Worm (Caenorhabditis elegans) whole organism, L2 larva: ENCODE data around the gene ZK381.62.

ENCODE experiments used
- ceh-16 ChIP-seq: fragments of 150-350 bp; optimal IDR thresholded peaks from 2 replicates; lab custom pipeline; 2014; ENCODE audit warnings: missing biosample characterization, missing genetic modification characterization
- elt-1 ChIP-seq: fragments of 150-350 bp; optimal IDR thresholded peaks from 2 replicates; lab custom pipeline; 2014; ENCODE audit warnings: missing biosample characterization, missing genetic modification characterization
- lsy-2 ChIP-seq, 2 experiments: fragments of 150-350 bp in 1 of 2; sonication (generic microtip) in 1 of 2; optimal IDR thresholded peaks; 2 replicates each; lab custom pipeline; 2014 to 2017; ENCODE audit warnings: missing biosample characterization in 2 of 2, missing genetic modification characterization in 2 of 2
- nhr-10 ChIP-seq: sonication (generic microtip); optimal IDR thresholded peaks from 2 replicates; lab custom pipeline; 2017; ENCODE audit warnings: missing biosample characterization, missing genetic modification characterization
- nhr-23 ChIP-seq: fragments of 150-350 bp; optimal IDR thresholded peaks from 2 replicates; lab custom pipeline; 2014; ENCODE audit warnings: missing biosample characterization, missing genetic modification reagents, missing genetic modification characterization
- skn-1 ChIP-seq: sonication (generic microtip); optimal IDR thresholded peaks from 2 replicates; lab custom pipeline; 2017; ENCODE audit warnings: missing biosample characterization, missing genetic modification characterization
- snpc-4 ChIP-seq: fragments of 150-350 bp; optimal IDR thresholded peaks from 2 replicates; lab custom pipeline; 2014; ENCODE audit warnings: missing biosample characterization, missing genetic modification characterization
- unc-62 ChIP-seq: fragments of 150-350 bp; optimal IDR thresholded peaks from 2 replicates; lab custom pipeline; 2014; ENCODE audit warnings: missing biosample characterization, missing genetic modification reagents, missing genetic modification characterization
- zag-1 ChIP-seq: fragments of 150-350 bp; optimal IDR thresholded peaks from 2 replicates; lab custom pipeline; 2014; ENCODE audit warnings: missing biosample characterization, missing genetic modification characterization

DNA sequence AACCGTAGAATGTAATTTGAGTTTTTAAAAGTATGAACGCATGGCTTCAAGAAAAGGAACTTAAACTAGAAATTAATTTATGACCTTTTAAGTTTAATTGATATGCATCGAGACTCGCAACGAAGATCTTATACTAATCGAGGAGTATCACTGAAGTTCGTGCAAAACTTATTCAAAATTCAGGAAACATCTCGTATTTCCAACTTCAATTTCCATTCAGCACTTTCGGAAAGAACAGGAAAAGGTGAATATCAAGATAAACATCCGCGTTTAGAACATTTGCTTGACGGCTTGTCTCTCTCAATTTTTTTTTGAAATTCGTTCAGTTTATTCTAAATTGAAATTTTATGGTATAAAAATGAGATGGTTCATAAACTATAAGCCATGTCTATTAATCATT, 5.9 kb downstream of the ZK381.62 start, which contains the start of gene ZK381.2:
- TF ChIP-seq unc-62 (GFP tag; lab: Kevin White, UChicago) (no peak), lsy-2 (tag; optimal IDR thresholded peaks at IDR 0.05; lab: Kevin White, UChicago) (no peak), zag-1 (no peak), ceh-16 (no peak), nhr-10 (tag; lab: Kevin White, UChicago) (no peak), snpc-4 (tag; lab: Kevin White, UChicago) (no peak), nhr-23 (tag; lab: Kevin White, UChicago) (no peak), skn-1 (tag; lab: Kevin White, UChicago) (no peak), elt-1 (tag; lab: Kevin White, UChicago) (no peak)
